Worm (Caenorhabditis elegans) whole organism, early embryonic: Measurements from ENCODE around the gene F23H11.4.

ENCODE experiments used
- B0310.2 ChIP-seq: sonication (generic microtip); optimal IDR thresholded peaks from 2 replicates; lab custom pipeline; 2016; ENCODE audit warnings: mild to moderate bottlenecking, missing genetic modification characterization, missing compliant biosample characterization
- F13C5.2 ChIP-seq: sonication (generic microtip); optimal IDR thresholded peaks from 2 replicates; lab custom pipeline; 2017; ENCODE audit warnings: mild to moderate bottlenecking, missing genetic modification characterization, inconsistent platforms, missing compliant biosample characterization
- aly-1 ChIP-seq: sonication (generic microtip); optimal IDR thresholded peaks from 2 replicates; lab custom pipeline; 2016; ENCODE audit warnings: missing genetic modification characterization, missing compliant biosample characterization
- ama-1 ChIP-seq: fragments of 150-350 bp; optimal IDR thresholded peaks from 2 replicates; lab custom pipeline; 2014
- ceh-13 ChIP-seq: fragments of 200-800 bp; sonication (Bioruptor generic); optimal IDR thresholded peaks from 2 replicates; lab custom pipeline; 2018; ENCODE audit warnings: mild to moderate bottlenecking, missing genetic modification characterization, missing compliant biosample characterization
- ceh-36 ChIP-seq: sonication (generic microtip); optimal IDR thresholded peaks from 2 replicates; lab custom pipeline; 2016; ENCODE audit warnings: missing genetic modification characterization, inconsistent platforms, missing compliant biosample characterization
- ets-7 ChIP-seq: sonication (generic microtip); optimal IDR thresholded peaks from 2 replicates; lab custom pipeline; 2016; ENCODE audit warnings: missing genotype, missing genetic modification characterization, missing compliant biosample characterization
- flt-1 ChIP-seq: fragments of 200-800 bp; sonication (Bioruptor generic); IDR thresholded peaks from 2 replicates; pipeline ENCODE4 v1.3.6; 2022; ENCODE audit warnings: missing genetic modification characterization, missing compliant biosample characterization
- hmbx-1 ChIP-seq: sonication (generic microtip); optimal IDR thresholded peaks from 2 replicates; lab custom pipeline; 2016; ENCODE audit warnings: mild to moderate bottlenecking, missing genetic modification characterization, missing compliant biosample characterization
- hmg-4 ChIP-seq: fragments of 200-800 bp; sonication (Bioruptor generic); optimal IDR thresholded peaks from 2 replicates; lab custom pipeline; 2018; ENCODE audit warnings: mild to moderate bottlenecking, missing genetic modification characterization, missing compliant biosample characterization
- hnd-1 ChIP-seq: sonication (generic microtip); optimal IDR thresholded peaks from 2 replicates; lab custom pipeline; 2016; ENCODE audit warnings: missing genetic modification characterization, missing compliant biosample characterization
- pes-1 ChIP-seq: fragments of 200-800 bp; sonication (Bioruptor generic); IDR thresholded peaks from 2 replicates; pipeline ENCODE4 v1.3.6; 2022; ENCODE audit warnings: missing genetic modification reagents, missing genetic modification characterization, missing compliant biosample characterization
- scrt-1 ChIP-seq: fragments of 200-800 bp; sonication (Bioruptor generic); IDR thresholded peaks from 2 replicates; pipeline ENCODE4 v1.3.6; 2022; ENCODE audit warnings: missing genetic modification characterization, missing compliant biosample characterization
- sea-1 ChIP-seq: fragments of 200-800 bp; sonication (Bioruptor generic); conservative IDR thresholded peaks from 2 replicates; pipeline ENCODE4 v1.3.6; 2022; ENCODE audit warnings: missing genetic modification characterization, missing compliant biosample characterization
- tbx-11 ChIP-seq: fragments of 200-800 bp; sonication (Bioruptor generic); IDR thresholded peaks from 2 replicates; pipeline ENCODE4 v1.3.6; 2022; ENCODE audit warnings: missing genetic modification characterization, missing compliant biosample characterization
- tbx-37 ChIP-seq: fragments of 200-800 bp; sonication (Bioruptor generic); conservative IDR thresholded peaks from 2 replicates; pipeline ENCODE4 v1.3.6; 2022; ENCODE audit warnings: missing genetic modification reagents, missing genetic modification characterization, missing compliant biosample characterization
- tra-4 ChIP-seq: sonication (generic microtip); optimal IDR thresholded peaks from 2 replicates; lab custom pipeline; 2017; ENCODE audit warnings: missing genetic modification characterization, missing compliant biosample characterization

The F23H11.4 gene

DNA sequence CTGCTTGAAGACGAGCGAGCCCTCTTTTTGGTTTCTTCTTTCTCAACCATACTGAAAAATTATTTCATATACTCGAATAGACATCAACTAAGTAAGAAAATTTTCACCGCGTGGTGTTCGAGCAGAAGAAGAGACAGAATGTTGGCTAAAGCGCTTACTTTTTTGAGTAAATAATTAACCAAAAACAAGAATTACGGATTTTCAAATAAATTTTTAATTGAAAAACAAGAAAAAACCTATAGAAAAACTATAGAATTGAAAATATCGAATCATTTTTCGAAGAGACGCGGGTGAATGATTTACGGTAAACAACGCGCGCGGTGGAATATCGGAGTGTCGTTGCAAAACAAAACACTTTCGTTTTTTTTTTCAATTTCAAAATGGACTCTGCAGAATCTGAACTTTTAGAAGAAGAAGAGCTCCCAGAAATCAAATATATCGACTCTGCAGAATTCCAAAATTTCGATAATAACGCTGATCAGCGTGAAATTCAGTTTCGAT is 53.4 kb downstream of the F23H11.4 start, which contains the start of the genes rnp-5 and tag-51:
TSS of gene rnp-5 (minus strand) at position 51 of the 501 bp plus-strand sequence.
TSS of gene tag-51 (plus strand) at position 363 of the 501 bp plus-strand sequence.
- TF ChIP-seq tbx-37 (GFP tag; lab: Robert Waterston, UW) (no peak), scrt-1 (GFP tag; lab: Robert Waterston, UW) (no peak), tra-4 (tag; lab: Kevin White, UChicago) (no peak), ceh-36 (tag; lab: Kevin White, UChicago) (no peak), hmbx-1 (tag; lab: Kevin White, UChicago) (no peak), F13C5.2 (no peak), tbx-11 (no peak), ama-1 (no peak), B0310.2 (tag; lab: Kevin White, UChicago) (no peak), pes-1 (no peak), ceh-13 (GFP tag; lab: Kevin White, UChicago) (no peak), flt-1 (GFP tag; lab: Robert Waterston, UW) (no peak), ets-7 (no peak), hmg-4 (GFP tag; lab: Kevin White, UChicago) (no peak), sea-1 (GFP tag; lab: Robert Waterston, UW) (no peak)

ce11 chrIII:853414-853813 is 53.9 kb downstream of the F23H11.4 start:
- TF ChIP-seq F13C5.2, result no peak
- TF ChIP-seq sea-1 (GFP tag; lab: Robert Waterston, UW), result no peak
- no peak for TF ChIP-seq pes-1
- no peak for TF ChIP-seq ceh-36 (tag; lab: Kevin White, UChicago)
- TF ChIP-seq hmg-4 (GFP tag; lab: Kevin White, UChicago), result no peak
- no peak for TF ChIP-seq ceh-13 (GFP tag; lab: Kevin White, UChicago)
- no peak for TF ChIP-seq ets-7
- no peak for TF ChIP-seq hnd-1 (tag; lab: Kevin White, UChicago)

DNA sequence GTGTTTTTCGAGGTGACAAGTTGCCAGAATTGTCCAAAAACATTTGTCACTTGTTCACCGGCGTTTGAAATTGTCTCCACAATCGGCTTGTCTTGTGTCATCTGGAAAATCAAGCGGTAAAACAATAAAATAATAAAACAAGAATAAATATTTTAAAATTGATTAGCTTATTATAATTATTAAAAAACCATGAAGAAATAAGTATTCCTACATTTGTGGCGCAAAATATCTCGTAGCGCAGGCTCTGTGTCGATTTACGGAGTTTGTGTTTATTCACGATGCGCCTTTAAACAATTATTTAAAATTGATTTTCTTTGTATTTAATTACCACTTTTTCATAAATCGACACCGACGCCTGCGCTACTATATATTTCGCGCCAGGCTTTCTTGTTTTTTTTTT is 55.0 kb downstream of the F23H11.4 start, which contains the start of gene moma-1:
TSS of gene moma-1 (minus strand) at position 101 of the 400 bp plus-strand sequence.
- TF ChIP-seq scrt-1 (GFP tag; lab: Robert Waterston, UW), result no peak
- TF ChIP-seq ceh-36 (tag; lab: Kevin White, UChicago), result no peak
- TF ChIP-seq tbx-37 (GFP tag; lab: Robert Waterston, UW), result no peak
- TF ChIP-seq ets-7, result no peak
- TF ChIP-seq tra-4 (tag; lab: Kevin White, UChicago), result no peak
- no peak for TF ChIP-seq ceh-13 (GFP tag; lab: Kevin White, UChicago)
- no peak for TF ChIP-seq pes-1
- no peak for TF ChIP-seq hnd-1 (tag; lab: Kevin White, UChicago)
- TF ChIP-seq flt-1 (GFP tag; lab: Robert Waterston, UW), result no peak
- no peak for TF ChIP-seq B0310.2 (tag; lab: Kevin White, UChicago)
- no peak for TF ChIP-seq aly-1 (tag; lab: Kevin White, UChicago)
- TF ChIP-seq F13C5.2, result no peak
- TF ChIP-seq ama-1, result no peak
- no peak for TF ChIP-seq hmbx-1 (tag; lab: Kevin White, UChicago)
- TF ChIP-seq tbx-11, result no peak
- no peak for TF ChIP-seq sea-1 (GFP tag; lab: Robert Waterston, UW)
